Worm (Caenorhabditis elegans) whole organism, midembryonic: Measurements from ENCODE around the gene Y54G11A.1.

Experiments
- T22C8.4 ChIP-seq: fragments of 200-800 bp; sonication (Bioruptor generic); IDR thresholded peaks from 2 replicates; pipeline ENCODE4 v1.3.6; 2022; ENCODE audit warnings: missing genetic modification characterization, missing compliant biosample characterization
- cog-1 ChIP-seq: sonication (generic microtip); optimal IDR thresholded peaks from 2 replicates; lab custom pipeline; 2016; ENCODE audit warnings: missing genetic modification characterization, missing compliant biosample characterization
- flt-1 ChIP-seq: fragments of 200-800 bp; sonication (Bioruptor generic); IDR thresholded peaks from 2 replicates; pipeline ENCODE4 v1.3.6; 2022; ENCODE audit warnings: missing genetic modification characterization, missing compliant biosample characterization
- klf-2 ChIP-seq: fragments of 200-800 bp; sonication (Bioruptor generic); conservative IDR thresholded peaks from 2 replicates; pipeline ENCODE4 v1.3.6; 2022; ENCODE audit warnings: missing genetic modification reagents, missing genetic modification characterization, missing compliant biosample characterization
- med-1 ChIP-seq: sonication (generic microtip); optimal IDR thresholded peaks from 2 replicates; lab custom pipeline; 2017; ENCODE audit warnings: missing genetic modification characterization, mild to moderate bottlenecking, missing compliant biosample characterization, antibody characterized with exemption, missing genetic modification reagents; ENCODE audit not compliant: insufficient read depth
- ref-1 ChIP-seq: fragments of 200-800 bp; sonication (Bioruptor generic); conservative IDR thresholded peaks from 2 replicates; pipeline ENCODE4 v1.3.6; 2022; ENCODE audit warnings: missing genetic modification reagents, missing genetic modification characterization, missing compliant biosample characterization
- tab-1 ChIP-seq: fragments of 200-800 bp; sonication (Bioruptor generic); IDR thresholded peaks from 2 replicates; pipeline ENCODE4 v1.3.6; 2022; ENCODE audit warnings: missing genetic modification characterization, missing compliant biosample characterization
- ztf-23 ChIP-seq: fragments of 200-800 bp; sonication (Bioruptor generic); IDR thresholded peaks from 2 replicates; pipeline ENCODE4 v1.3.6; 2022; ENCODE audit warnings: missing genetic modification reagents, missing genetic modification characterization, missing compliant biosample characterization
- ztf-29 ChIP-seq: fragments of 200-800 bp; sonication (Bioruptor generic); IDR thresholded peaks from 2 replicates; pipeline ENCODE4 v1.3.6; 2022; ENCODE audit warnings: missing genetic modification reagents, missing genetic modification characterization, missing compliant biosample characterization

Gene Y54G11A.1

DNA sequence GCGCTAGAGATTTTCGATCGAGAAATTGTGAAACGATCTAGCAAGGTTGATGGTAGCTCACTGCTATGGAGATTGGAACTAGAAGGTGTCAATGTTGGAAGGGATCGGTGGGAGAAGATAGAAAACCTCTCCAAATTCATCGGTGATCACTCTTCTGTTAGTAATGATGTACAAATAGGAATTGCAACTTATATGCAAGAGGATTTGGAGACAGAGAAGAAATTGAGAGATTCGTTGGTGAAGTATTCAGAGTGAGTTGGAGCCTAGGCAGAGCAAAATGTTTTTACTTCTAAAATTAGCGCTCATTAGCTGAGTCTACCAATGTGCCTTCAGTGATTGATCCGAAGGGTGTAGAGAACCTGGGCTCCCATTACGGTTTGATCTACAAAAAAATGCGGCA lies 25.4 kb upstream of the Y54G11A.1 start:
- no peak for TF ChIP-seq flt-1 (GFP tag; lab: Robert Waterston, UW)
- no peak for TF ChIP-seq klf-2 (GFP tag; lab: Robert Waterston, UW)
- TF ChIP-seq tab-1 (GFP tag; lab: Robert Waterston, UW) = no peak
- TF ChIP-seq ztf-29 (GFP tag; lab: Robert Waterston, UW) = no peak
- TF ChIP-seq T22C8.4 = no peak
- TF ChIP-seq ref-1 (GFP tag; lab: Robert Waterston, UW) = no peak
- no peak for TF ChIP-seq ztf-23 (GFP tag; lab: Robert Waterston, UW)
- no peak for TF ChIP-seq cog-1 (tag; lab: Kevin White, UChicago)
- TF ChIP-seq med-1 (GFP tag; lab: Kevin White, UChicago) = no peak

DNA sequence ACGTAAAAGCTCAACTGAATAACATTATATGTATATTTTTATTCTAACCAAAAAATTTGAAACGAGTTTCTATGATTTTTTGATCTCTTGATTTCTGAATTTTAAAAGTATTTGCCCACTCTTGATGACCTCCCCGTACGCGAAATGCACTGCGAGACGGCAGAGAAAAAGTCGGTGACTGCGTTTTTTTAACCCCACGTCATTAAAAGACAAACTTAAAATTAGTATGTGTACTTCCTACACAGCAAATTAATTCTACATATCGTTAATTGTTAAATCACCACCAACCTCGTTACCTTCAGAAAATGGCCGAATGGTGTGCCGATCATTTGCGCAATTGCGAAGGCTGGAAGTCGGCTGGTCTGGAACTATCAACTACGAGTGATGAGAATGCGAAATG lies 23.5 kb upstream of the Y54G11A.1 start, which contains the start of gene Y54G11A.4:
Gene Y54G11A.4 (plus strand): TSS at position 301 of the 400 bp plus-strand sequence.
- no peak for TF ChIP-seq cog-1 (tag; lab: Kevin White, UChicago)
- no peak for TF ChIP-seq ztf-29 (GFP tag; lab: Robert Waterston, UW)
- no peak for TF ChIP-seq ref-1 (GFP tag; lab: Robert Waterston, UW)
- TF ChIP-seq flt-1 (GFP tag; lab: Robert Waterston, UW) = no peak
- no peak for TF ChIP-seq T22C8.4
- no peak for TF ChIP-seq klf-2 (GFP tag; lab: Robert Waterston, UW)
- no peak for TF ChIP-seq med-1 (GFP tag; lab: Kevin White, UChicago)
- TF ChIP-seq tab-1 (GFP tag; lab: Robert Waterston, UW) = no peak
- TF ChIP-seq ztf-23 (GFP tag; lab: Robert Waterston, UW) = no peak

DNA sequence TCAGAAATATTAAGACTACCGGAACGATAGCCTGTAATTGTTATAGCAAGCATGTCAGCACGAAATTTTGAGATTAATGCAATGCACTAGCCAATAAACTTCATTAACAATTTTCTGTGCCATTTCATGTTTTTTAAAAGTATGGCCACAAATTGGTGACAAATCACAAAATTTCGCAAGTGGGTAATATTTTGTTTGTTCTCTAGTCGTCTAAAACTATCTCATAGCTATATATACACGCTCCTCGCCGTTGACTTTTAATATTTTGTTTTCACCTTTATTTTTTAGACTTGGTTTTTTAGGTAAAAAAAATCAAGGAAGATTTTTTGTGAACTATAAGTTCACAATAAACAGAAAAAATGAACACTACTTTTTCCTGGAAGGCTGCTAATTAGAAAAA lies 21.9 kb upstream of the Y54G11A.1 start:
- TF ChIP-seq cog-1 (tag; lab: Kevin White, UChicago) (no peak), T22C8.4 (no peak), ztf-29 (GFP tag; lab: Robert Waterston, UW) (no peak), ref-1 (GFP tag; lab: Robert Waterston, UW) (no peak), med-1 (GFP tag; lab: Kevin White, UChicago) (no peak), tab-1 (GFP tag; lab: Robert Waterston, UW) (no peak), flt-1 (GFP tag; lab: Robert Waterston, UW) (no peak), klf-2 (GFP tag; lab: Robert Waterston, UW) (no peak), ztf-23 (GFP tag; lab: Robert Waterston, UW) (no peak)

DNA sequence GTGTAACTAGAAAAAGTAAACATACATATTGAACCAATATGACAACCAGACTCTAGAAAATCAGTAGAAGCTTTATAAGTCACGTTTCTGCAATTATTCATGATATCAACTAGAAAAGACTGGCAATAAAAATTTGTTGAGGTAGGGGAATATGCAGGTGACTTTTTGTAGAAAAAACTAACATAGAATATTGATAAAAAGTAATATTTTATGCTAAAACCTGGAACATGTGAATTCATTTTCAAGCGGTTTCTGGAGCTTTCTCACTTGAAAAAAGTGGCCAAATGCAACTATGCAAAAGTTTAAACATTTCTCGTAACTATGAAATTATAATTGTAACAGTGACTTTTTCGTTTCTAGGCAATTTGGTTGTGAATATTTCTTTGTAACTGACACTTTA lies 20.0 kb upstream of the Y54G11A.1 start, which contains the start of gene srh-42:
Gene srh-42 (minus strand): TSS at position 101 of the 400 bp plus-strand sequence.
- TF ChIP-seq cog-1 (tag; lab: Kevin White, UChicago) (no peak), tab-1 (GFP tag; lab: Robert Waterston, UW) (no peak), T22C8.4 (no peak)

DNA sequence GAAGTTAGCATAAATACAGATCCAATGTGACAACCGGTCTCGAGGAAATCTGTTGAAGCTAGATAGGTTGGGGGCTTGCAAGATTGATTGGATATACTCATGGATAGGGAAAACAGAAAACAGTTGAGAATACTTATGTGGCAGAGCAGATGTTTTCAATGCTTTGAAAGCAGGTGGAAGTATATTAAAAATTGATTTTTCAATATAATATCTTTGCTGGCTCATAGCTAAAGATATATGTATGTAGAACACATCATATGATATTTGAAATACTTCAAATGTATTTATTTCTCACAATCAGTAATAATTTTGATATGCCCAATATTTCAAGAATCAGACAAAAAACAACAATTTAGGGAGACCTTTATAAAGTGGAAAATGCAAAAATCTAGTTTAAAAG lies 18.3 kb upstream of the Y54G11A.1 start, which contains the start of gene srh-41:
Gene srh-41 (minus strand): TSS at position 101 of the 400 bp plus-strand sequence.
- TF ChIP-seq med-1 (GFP tag; lab: Kevin White, UChicago) = no peak

DNA sequence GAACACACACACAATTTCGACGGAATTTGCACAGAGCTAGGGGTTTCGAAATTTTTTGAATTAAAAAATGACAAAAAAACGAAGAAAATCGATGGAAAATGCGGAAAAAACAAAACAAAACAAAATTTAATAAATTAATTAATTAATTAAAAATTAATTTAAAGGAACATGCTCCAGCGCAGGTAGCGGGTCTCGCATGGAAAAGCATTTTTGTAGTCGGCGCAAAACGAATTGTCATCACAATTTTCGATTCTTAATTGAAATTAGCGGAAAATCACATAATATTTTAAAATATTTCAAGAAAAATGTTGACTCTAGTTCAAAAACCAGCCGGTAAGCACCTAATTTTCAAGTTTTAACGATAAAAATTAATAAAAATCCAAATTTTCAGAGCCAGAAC lies 7.4 kb upstream of the Y54G11A.1 start, which contains the start of gene Y54G11A.3:
Gene Y54G11A.3 (plus strand): TSS at position 213 of the 400 bp plus-strand sequence.
- no peak for TF ChIP-seq T22C8.4
- no peak for TF ChIP-seq cog-1 (tag; lab: Kevin White, UChicago)
- no peak for TF ChIP-seq med-1 (GFP tag; lab: Kevin White, UChicago)
- no peak for TF ChIP-seq flt-1 (GFP tag; lab: Robert Waterston, UW)
- no peak for TF ChIP-seq klf-2 (GFP tag; lab: Robert Waterston, UW)
- TF ChIP-seq ztf-23 (GFP tag; lab: Robert Waterston, UW) = no peak
- no peak for TF ChIP-seq ref-1 (GFP tag; lab: Robert Waterston, UW)
- TF ChIP-seq ztf-29 (GFP tag; lab: Robert Waterston, UW) = no peak
- TF ChIP-seq tab-1 (GFP tag; lab: Robert Waterston, UW) = no peak

DNA sequence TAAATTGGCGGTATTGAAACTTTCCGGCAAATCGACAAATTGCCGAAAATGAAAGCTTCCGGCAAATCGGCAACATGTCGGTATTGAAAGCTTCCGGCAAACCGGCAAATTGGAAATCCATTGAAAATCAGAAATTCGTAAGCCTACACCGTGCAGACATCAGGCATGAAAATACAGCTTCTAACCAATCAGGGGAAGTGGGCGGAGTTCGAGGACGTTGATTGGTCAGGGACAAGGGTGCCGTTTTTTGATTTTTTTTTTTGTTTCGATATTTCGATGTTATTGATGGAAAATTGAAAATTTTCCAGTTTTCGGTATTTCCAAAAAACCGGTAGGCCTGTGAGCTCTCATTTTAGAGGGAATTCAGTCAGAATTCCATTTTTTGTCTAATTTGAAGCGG lies 847 bp upstream of the Y54G11A.1 start:
- TF ChIP-seq klf-2 (GFP tag; lab: Robert Waterston, UW) = no peak
- no peak for TF ChIP-seq cog-1 (tag; lab: Kevin White, UChicago)
- TF ChIP-seq ref-1 (GFP tag; lab: Robert Waterston, UW) = no peak
- no peak for TF ChIP-seq T22C8.4
- no peak for TF ChIP-seq ztf-23 (GFP tag; lab: Robert Waterston, UW)
- TF ChIP-seq med-1 (GFP tag; lab: Kevin White, UChicago) = no peak
- TF ChIP-seq tab-1 (GFP tag; lab: Robert Waterston, UW) = no peak
- TF ChIP-seq ztf-29 (GFP tag; lab: Robert Waterston, UW) = no peak
- no peak for TF ChIP-seq flt-1 (GFP tag; lab: Robert Waterston, UW)

DNA sequence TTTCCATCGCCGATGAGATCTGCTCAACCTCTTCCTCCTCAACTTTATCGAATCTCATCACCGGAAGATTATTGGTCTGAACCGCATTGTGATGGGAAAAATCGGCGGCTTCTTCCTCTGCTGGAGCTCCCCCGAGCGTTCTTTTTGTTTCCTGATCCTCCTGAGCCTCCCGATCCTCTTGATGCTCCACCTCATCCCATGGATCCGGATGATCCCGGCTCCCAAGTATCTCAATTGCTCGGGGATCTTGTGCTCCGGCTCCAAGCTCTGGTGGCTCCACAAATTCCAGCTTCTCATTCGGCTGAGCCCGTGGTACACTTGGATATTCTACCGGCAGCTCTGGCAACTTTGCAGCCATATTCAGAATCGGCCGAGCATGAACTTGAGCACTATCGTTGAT lies 11.0 kb downstream of the Y54G11A.1 start:
- TF ChIP-seq klf-2 (GFP tag; lab: Robert Waterston, UW) (no peak), ztf-23 (GFP tag; lab: Robert Waterston, UW) (no peak), tab-1 (GFP tag; lab: Robert Waterston, UW) (no peak), ztf-29 (GFP tag; lab: Robert Waterston, UW) (no peak), flt-1 (GFP tag; lab: Robert Waterston, UW) (no peak), med-1 (GFP tag; lab: Kevin White, UChicago) (no peak), ref-1 (GFP tag; lab: Robert Waterston, UW) (no peak), cog-1 (tag; lab: Kevin White, UChicago) (no peak), T22C8.4 (no peak)

DNA sequence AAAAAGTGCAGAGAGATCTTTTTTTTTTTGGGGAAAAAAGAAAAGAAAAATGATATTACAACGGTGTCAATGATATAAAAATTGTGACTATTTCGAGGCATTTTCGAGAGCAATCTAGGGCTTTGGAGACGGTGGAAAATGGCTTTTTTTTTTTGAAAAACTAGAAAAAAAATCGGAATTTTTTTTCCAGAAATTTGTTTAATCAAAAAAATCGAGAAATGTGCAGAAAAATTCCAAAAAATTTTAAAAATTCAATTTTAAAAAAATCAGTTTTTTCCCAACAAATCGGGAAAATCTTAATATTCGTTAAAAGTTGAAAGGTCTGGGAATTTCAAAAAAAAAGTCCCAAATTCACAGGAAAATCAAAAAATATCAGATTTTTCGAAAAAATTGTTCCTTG lies 12.2 kb downstream of the Y54G11A.1 start, which contains the start of gene Y54G11A.19:
Gene Y54G11A.19 (minus strand): TSS at position 101 of the 400 bp plus-strand sequence.
- TF ChIP-seq flt-1 (GFP tag; lab: Robert Waterston, UW) (no peak), klf-2 (GFP tag; lab: Robert Waterston, UW) (no peak), ztf-23 (GFP tag; lab: Robert Waterston, UW) (no peak), ref-1 (GFP tag; lab: Robert Waterston, UW) (no peak), cog-1 (tag; lab: Kevin White, UChicago) (no peak), tab-1 (GFP tag; lab: Robert Waterston, UW) (no peak), T22C8.4 (no peak), med-1 (GFP tag; lab: Kevin White, UChicago) (no peak), ztf-29 (GFP tag; lab: Robert Waterston, UW) (no peak)
